Fruit fly (Drosophila melanogaster) whole organism, embryonic: Measurements from ENCODE around the gene Send2.

Experiments
- B-H1 ChIP-seq: fragments of 200-800 bp; sonication (Bioruptor generic); IDR thresholded peaks from 3 replicates; pipeline ENCODE4 v1.3.6; 2022; ENCODE audit warnings: missing biosample characterization, missing genetic modification characterization
- CG10431 ChIP-seq: fragments of 200-800 bp; sonication (Bioruptor generic); optimal IDR thresholded peaks from 3 replicates; lab custom pipeline; 2018; ENCODE audit warnings: missing biosample characterization, mild to moderate bottlenecking, missing genetic modification characterization
- CG11456 ChIP-seq: fragments of 200-800 bp; sonication (Bioruptor generic); IDR thresholded peaks from 3 replicates; pipeline ENCODE4 v1.3.6; 2022; ENCODE audit warnings: missing biosample characterization, missing genetic modification characterization
- CG12071 ChIP-seq: fragments of 200-800 bp; sonication (Bioruptor generic); optimal IDR thresholded peaks from 3 replicates; lab custom pipeline; 2018; ENCODE audit warnings: missing biosample characterization, mild to moderate bottlenecking, missing genetic modification characterization
- CG12104 ChIP-seq: fragments of 200-800 bp; sonication (Bioruptor generic); optimal IDR thresholded peaks from 3 replicates; lab custom pipeline; 2016; ENCODE audit warnings: missing biosample characterization, missing genetic modification characterization
- CG15073 ChIP-seq: fragments of 200-800 bp; sonication (Bioruptor generic); optimal IDR thresholded peaks from 2 replicates; lab custom pipeline; 2016; ENCODE audit warnings: missing biosample characterization, missing genetic modification characterization
- CG15514 ChIP-seq: fragments of 200-800 bp; sonication (Bioruptor generic); optimal IDR thresholded peaks from 3 replicates; lab custom pipeline; 2017; ENCODE audit warnings: missing biosample characterization, missing genetic modification characterization, mild to moderate bottlenecking, moderate library complexity, missing genetic modification reagents
- CG17361 ChIP-seq: fragments of 200-800 bp; sonication (Bioruptor generic); IDR thresholded peaks from 3 replicates; pipeline ENCODE4 v1.3.6; 2022; ENCODE audit warnings: missing biosample characterization, missing genetic modification characterization
- CG18262 ChIP-seq: fragments of 200-800 bp; optimal IDR thresholded peaks from 3 replicates; lab custom pipeline; 2019; ENCODE audit warnings: missing biosample characterization, mild to moderate bottlenecking, missing genetic modification characterization, moderate library complexity
- CG18599 ChIP-seq: fragments of 200-800 bp; sonication (Bioruptor generic); optimal IDR thresholded peaks from 3 replicates; lab custom pipeline; 2017; ENCODE audit warnings: missing biosample characterization, missing genetic modification characterization, mild to moderate bottlenecking, moderate library complexity, missing genetic modification reagents
- CG2712 ChIP-seq: fragments of 200-800 bp; optimal IDR thresholded peaks from 3 replicates; lab custom pipeline; 2019; ENCODE audit warnings: missing biosample characterization, mild to moderate bottlenecking, missing genetic modification characterization, moderate library complexity
- CG2889 ChIP-seq: fragments of 200-800 bp; sonication (Bioruptor generic); IDR thresholded peaks from 3 replicates; pipeline ENCODE4 v1.3.6; 2022; ENCODE audit warnings: missing biosample characterization, missing genetic modification characterization
- CG31441 ChIP-seq: fragments of 200-800 bp; sonication (Bioruptor generic); IDR thresholded peaks from 2 replicates; pipeline ENCODE4 v1.3.6; 2022; ENCODE audit warnings: missing biosample characterization, missing genetic modification characterization
- CG3838 ChIP-seq: fragments of 200-800 bp; sonication (Bioruptor generic); optimal IDR thresholded peaks from 3 replicates; lab custom pipeline; 2016; ENCODE audit warnings: missing biosample characterization, missing genetic modification characterization
- CG4617 ChIP-seq: fragments of 200-800 bp; sonication (Bioruptor generic); optimal IDR thresholded peaks from 3 replicates; lab custom pipeline; 2016; ENCODE audit warnings: missing biosample characterization, missing genetic modification characterization, borderline replicate concordance
- CG7556 ChIP-seq: fragments of 200-800 bp; sonication (Bioruptor generic); optimal IDR thresholded peaks from 2 replicates; lab custom pipeline; 2017; ENCODE audit warnings: missing biosample characterization, mild to moderate bottlenecking, missing genetic modification characterization
- CG7786 ChIP-seq: fragments of 200-800 bp; sonication (Bioruptor generic); optimal IDR thresholded peaks from 2 replicates; lab custom pipeline; 2016; ENCODE audit warnings: missing biosample characterization, missing genetic modification characterization
- CG7928 ChIP-seq: fragments of 200-800 bp; sonication (Bioruptor generic); optimal IDR thresholded peaks from 2 replicates; lab custom pipeline; 2017; ENCODE audit warnings: missing biosample characterization, mild to moderate bottlenecking, missing genetic modification characterization
- CG8359 ChIP-seq: fragments of 200-800 bp; sonication (Bioruptor generic); optimal IDR thresholded peaks from 2 replicates; lab custom pipeline; 2017; ENCODE audit warnings: missing biosample characterization, mild to moderate bottlenecking, missing genetic modification characterization, borderline replicate concordance
- CG8944 ChIP-seq: fragments of 200-800 bp; sonication (Bioruptor generic); optimal IDR thresholded peaks from 3 replicates; lab custom pipeline; 2016; ENCODE audit warnings: missing biosample characterization, missing genetic modification characterization
- CG9215 ChIP-seq: fragments of 200-800 bp; sonication (Bioruptor generic); IDR thresholded peaks from 2 replicates; pipeline ENCODE4 v1.3.6; 2022; ENCODE audit warnings: missing biosample characterization, missing genetic modification characterization
- CG9876 ChIP-seq: fragments of 200-800 bp; sonication (Bioruptor generic); optimal IDR thresholded peaks from 2 replicates; lab custom pipeline; 2016; ENCODE audit warnings: missing biosample characterization, missing genetic modification characterization
- CHES-1-like ChIP-seq: fragments of 200-800 bp; sonication (Bioruptor generic); optimal IDR thresholded peaks from 2 replicates; lab custom pipeline; 2016; ENCODE audit warnings: missing biosample characterization, missing genetic modification characterization
- CTCF ChIP-seq: fragments of 200-800 bp; sonication (Bioruptor generic); optimal IDR thresholded peaks from 2 replicates; lab custom pipeline; 2017; ENCODE audit warnings: missing biosample characterization, mild to moderate bottlenecking, missing genetic modification characterization, moderate library complexity
- D19A ChIP-seq: fragments of 200-800 bp; optimal IDR thresholded peaks from 3 replicates; lab custom pipeline; 2019; ENCODE audit warnings: missing biosample characterization, mild to moderate bottlenecking, missing genetic modification characterization, moderate library complexity
- H15 ChIP-seq: fragments of 200-800 bp; sonication (Bioruptor generic); IDR thresholded peaks from 3 replicates; pipeline ENCODE4 v1.3.6; 2022; ENCODE audit warnings: missing biosample characterization, missing genetic modification characterization
- Hr51 ChIP-seq, 2 experiments: fragments of 200-800 bp; sonication (Bioruptor generic); optimal IDR thresholded peaks; 2 replicates in 1 of 2; 3 replicates in 1 of 2; lab custom pipeline; 2016 to 2018; ENCODE audit warnings: missing biosample characterization in 2 of 2, missing genetic modification characterization in 2 of 2, mild to moderate bottlenecking in 1 of 2, moderate library complexity in 1 of 2
- Meics ChIP-seq: fragments of 200-800 bp; sonication (Bioruptor generic); optimal IDR thresholded peaks from 2 replicates; lab custom pipeline; 2017; ENCODE audit warnings: missing biosample characterization, mild to moderate bottlenecking, missing genetic modification characterization
- Oaz ChIP-seq: fragments of 200-800 bp; sonication (Bioruptor generic); IDR thresholded peaks from 2 replicates; pipeline ENCODE4 v1.3.6; 2022; ENCODE audit warnings: missing biosample characterization, missing genetic modification characterization
- Poxn ChIP-seq: fragments of 200-800 bp; sonication (Bioruptor generic); IDR thresholded peaks from 2 replicates; pipeline ENCODE4 v1.3.6; 2022; ENCODE audit warnings: missing biosample characterization, missing genetic modification characterization
- TFAM ChIP-seq: fragments of 200-800 bp; sonication (Bioruptor generic); optimal IDR thresholded peaks from 2 replicates; lab custom pipeline; 2017; ENCODE audit warnings: missing biosample characterization, missing genetic modification characterization, inconsistent platforms
- Xrp1 ChIP-seq: fragments of 200-800 bp; sonication (Bioruptor generic); IDR thresholded peaks from 2 replicates; pipeline ENCODE4 v1.3.6; 2022; ENCODE audit warnings: missing biosample characterization, missing genetic modification characterization
- da ChIP-seq: fragments of 200-800 bp; sonication (Bioruptor generic); optimal IDR thresholded peaks from 2 replicates; lab custom pipeline; 2016; ENCODE audit warnings: missing biosample characterization, missing genetic modification characterization
- exex ChIP-seq: fragments of 200-800 bp; sonication (Bioruptor generic); optimal IDR thresholded peaks from 4 replicates; lab custom pipeline; 2018; ENCODE audit warnings: missing biosample characterization, mild to moderate bottlenecking, missing genetic modification characterization, moderate library complexity
- hth ChIP-seq: fragments of >200 bp; optimal IDR thresholded peaks from 2 replicates; lab custom pipeline; 2017; ENCODE audit warnings: inconsistent platforms
- jing ChIP-seq: fragments of 200-800 bp; sonication (Bioruptor generic); optimal IDR thresholded peaks from 2 replicates; lab custom pipeline; 2018; ENCODE audit warnings: missing biosample characterization, mild to moderate bottlenecking, missing genetic modification characterization
- schlank ChIP-seq: fragments of 200-800 bp; sonication (Bioruptor generic); optimal IDR thresholded peaks from 2 replicates; lab custom pipeline; 2018; ENCODE audit warnings: missing biosample characterization, mild to moderate bottlenecking, missing genetic modification characterization
- stc ChIP-seq: fragments of 200-800 bp; sonication (Bioruptor generic); IDR thresholded peaks from 2 replicates; pipeline ENCODE4 v1.3.6; 2022; ENCODE audit warnings: missing biosample characterization, missing genetic modification characterization
- tap ChIP-seq: fragments of 200-800 bp; optimal IDR thresholded peaks from 3 replicates; lab custom pipeline; 2019; ENCODE audit warnings: missing biosample characterization, mild to moderate bottlenecking, missing genetic modification characterization, moderate library complexity
- ttk ChIP-seq: fragments of 200-800 bp; sonication (Bioruptor generic); IDR thresholded peaks from 2 replicates; pipeline ENCODE4 v2.1.2; 2022; ENCODE audit warnings: missing biosample characterization, missing genetic modification characterization

Send2 gene

dm6 chr2L:14356279-14356678 is 9.8 kb upstream of the Send2 start (continued):
- TF ChIP-seq CG15073 (no peak), CG7786 (GFP tag; lab: Kevin White, UChicago) (no peak), CTCF (no peak), CG9215 (GFP tag; lab: Robert Waterston, UW) (no peak), CG7928 (no peak), exex (tag; lab: Kevin White, UChicago) (peak; percentile 90), schlank (tag; lab: Kevin White, UChicago) (no peak), H15 (GFP tag; lab: Robert Waterston, UW) (no peak)

DNA sequence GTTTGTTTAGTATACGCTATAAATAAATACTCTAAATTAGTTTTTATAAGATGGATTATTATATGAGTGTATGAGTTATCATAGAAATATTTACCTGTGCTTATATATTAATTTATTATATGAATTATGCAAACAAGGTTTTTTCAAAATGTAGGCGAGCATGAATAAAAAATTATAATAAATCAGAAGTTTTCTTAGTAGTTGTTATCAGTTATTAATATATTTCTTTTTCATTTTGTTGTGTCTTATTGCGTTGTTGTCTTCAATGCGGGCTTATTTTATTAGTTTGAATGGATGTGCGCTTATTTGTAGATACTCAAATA is 9.3 kb upstream of the Send2 start:
- TF ChIP-seq TFAM (GFP tag; lab: Kevin White, UChicago) (no peak), hth (lab: Kevin White, UChicago) (no peak), CG18599 (GFP tag; lab: Kevin White, UChicago) (peak; percentile 7), B-H1 (GFP tag; lab: Robert Waterston, UW) (no peak), CG2889 (GFP tag; lab: Robert Waterston, UW) (no peak), CG7556 (GFP tag; lab: Kevin White, UChicago) (peak; percentile 11), Hr51 (GFP tag; optimal IDR thresholded peaks at IDR 0.05; lab: Kevin White, UChicago) (peak in 1 of 2 experiments; percentile 14), CG11456 (no peak), CG9215 (GFP tag; lab: Robert Waterston, UW) (0 out of 2 replicates have a peak, but pooled peaks have one; percentile 3), D19A (peak; percentile 62), da (no peak), CG18262 (tag; lab: Kevin White, UChicago) (peak; percentile 18), CG4617 (no peak), CG12071 (no peak), CHES-1-like (GFP tag; lab: Kevin White, UChicago) (no peak), CG17361 (GFP tag; lab: Robert Waterston, UW) (0 out of 3 replicates have a peak, but pooled peaks have one; percentile 29), CG9876 (GFP tag; lab: Kevin White, UChicago) (no peak), CG8944 (GFP tag; lab: Kevin White, UChicago) (no peak), stc (GFP tag; lab: Robert Waterston, UW) (no peak), tap (tag; lab: Kevin White, UChicago) (no peak), Poxn (GFP tag; lab: Robert Waterston, UW) (no peak), CG8359 (GFP tag; lab: Kevin White, UChicago) (no peak), CG15514 (no peak), CG3838 (GFP tag; lab: Kevin White, UChicago) (no peak), CG31441 (GFP tag; lab: Robert Waterston, UW) (0 out of 2 replicates have a peak, but pooled peaks have one; percentile 6), ttk (GFP tag; lab: Robert Waterston, UW) (no peak), CG2712 (tag; lab: Kevin White, UChicago) (peak; percentile 2), CG10431 (no peak), Xrp1 (GFP tag; lab: Robert Waterston, UW) (no peak), jing (GFP tag; lab: Kevin White, UChicago) (no peak), Meics (peak; percentile 22), CG12104 (GFP tag; lab: Kevin White, UChicago) (peak; percentile 1), Oaz (GFP tag; lab: Robert Waterston, UW) (no peak)
